Fruit fly (Drosophila melanogaster) whole organism, embryonic: ENCODE data around the gene CG9018.

Experiments
- CG4617 ChIP-seq: fragments of 200-800 bp; sonication (Bioruptor generic); optimal IDR thresholded peaks from 3 replicates; lab custom pipeline; 2016; ENCODE audit warnings: missing biosample characterization, missing genetic modification characterization, borderline replicate concordance
- ab ChIP-seq: fragments of 200-800 bp; sonication (Bioruptor generic); optimal IDR thresholded peaks from 2 replicates; lab custom pipeline; 2016; ENCODE audit warnings: missing biosample characterization, missing genetic modification characterization
- chm ChIP-seq: fragments of 200-800 bp; sonication (Bioruptor generic); IDR thresholded peaks from 2 replicates; pipeline ENCODE4 v1.3.6; 2022; ENCODE audit warnings: missing biosample characterization, missing genetic modification characterization
- ro ChIP-seq: fragments of 200-800 bp; sonication (Bioruptor generic); IDR thresholded peaks from 2 replicates; pipeline ENCODE4 v1.3.6; 2022; ENCODE audit warnings: missing biosample characterization, missing genetic modification characterization

dm6 chr3L:2261282-2261681 is 24.4 kb upstream of the CG9018 start:
- TF ChIP-seq ab (GFP tag; lab: Kevin White, UChicago) (no peak), ro (GFP tag; lab: Robert Waterston, UW) (no peak), CG4617 (GFP tag; lab: Kevin White, UChicago) (no peak), chm (GFP tag; lab: Robert Waterston, UW) (no peak)
